Fruit fly (Drosophila melanogaster) whole organism, embryonic: ENCODE results near the gene CG6345.
A peak's percentile ranks its signal among the peaks of the same experiment; 100 is the strongest.

Experiments
- Atf6 ChIP-seq: fragments of 200-800 bp; sonication (Bioruptor generic); IDR thresholded peaks from 2 replicates; pipeline ENCODE4 v1.3.6; 2022; ENCODE audit warnings: missing biosample characterization, missing genetic modification characterization
- BEAF-32 ChIP-seq: fragments of 200-800 bp; sonication (Bioruptor generic); optimal IDR thresholded peaks from 3 replicates; lab custom pipeline; 2017; ENCODE audit warnings: missing biosample characterization, missing genetic modification characterization, mild to moderate bottlenecking, moderate library complexity, missing genetic modification reagents
- CG10979 ChIP-seq: fragments of 200-800 bp; sonication (Bioruptor generic); optimal IDR thresholded peaks from 2 replicates; lab custom pipeline; 2018; ENCODE audit warnings: missing biosample characterization, mild to moderate bottlenecking, missing genetic modification characterization, moderate library complexity
- CG12659 ChIP-seq: fragments of 200-800 bp; sonication (Bioruptor generic); optimal IDR thresholded peaks from 3 replicates; lab custom pipeline; 2017; ENCODE audit warnings: mild to moderate bottlenecking, missing biosample characterization, missing genetic modification reagents, missing genetic modification characterization
- CG15073 ChIP-seq: fragments of 200-800 bp; sonication (Bioruptor generic); optimal IDR thresholded peaks from 2 replicates; lab custom pipeline; 2016; ENCODE audit warnings: missing biosample characterization, missing genetic modification characterization
- CG17328 ChIP-seq: fragments of 200-800 bp; sonication (Bioruptor generic); IDR thresholded peaks from 2 replicates; pipeline ENCODE4 v1.3.6; 2022; ENCODE audit warnings: missing biosample characterization, missing genetic modification characterization
- CG17612 ChIP-seq: fragments of 200-800 bp; sonication (Bioruptor generic); IDR thresholded peaks from 2 replicates; pipeline ENCODE4 v1.3.6; 2022; ENCODE audit warnings: missing biosample characterization, missing genetic modification characterization
- CG1832 ChIP-seq: fragments of 200-800 bp; sonication (Bioruptor generic); optimal IDR thresholded peaks from 2 replicates; lab custom pipeline; 2017; ENCODE audit warnings: missing biosample characterization, mild to moderate bottlenecking, missing genetic modification characterization, inconsistent platforms
- CG33213 ChIP-seq: fragments of 200-800 bp; sonication (Bioruptor generic); optimal IDR thresholded peaks from 3 replicates; lab custom pipeline; 2016; ENCODE audit warnings: missing biosample characterization, missing genetic modification characterization
- CG4328 ChIP-seq: fragments of 200-800 bp; sonication (Bioruptor generic); optimal IDR thresholded peaks from 3 replicates; lab custom pipeline; 2017; ENCODE audit warnings: missing biosample characterization, missing genetic modification reagents, missing genetic modification characterization
- CG6813 ChIP-seq: fragments of 200-800 bp; sonication (Bioruptor generic); optimal IDR thresholded peaks from 2 replicates; lab custom pipeline; 2017; ENCODE audit warnings: missing biosample characterization, missing genetic modification characterization, mild to moderate bottlenecking, moderate library complexity, missing genetic modification reagents
- CG6854 ChIP-seq: fragments of 200-800 bp; sonication (Bioruptor generic); optimal IDR thresholded peaks from 3 replicates; lab custom pipeline; 2017; ENCODE audit warnings: missing biosample characterization, mild to moderate bottlenecking, missing genetic modification characterization
- CG7745 ChIP-seq: fragments of 200-800 bp; sonication (Bioruptor generic); optimal IDR thresholded peaks from 2 replicates; lab custom pipeline; 2018; ENCODE audit warnings: missing biosample characterization, mild to moderate bottlenecking, missing genetic modification characterization, moderate library complexity
- Chrac-16 ChIP-seq: fragments of 200-800 bp; sonication (Bioruptor generic); optimal IDR thresholded peaks from 3 replicates; lab custom pipeline; 2016; ENCODE audit warnings: missing biosample characterization, missing genetic modification characterization
- Deaf1 ChIP-seq: fragments of 200-800 bp; optimal IDR thresholded peaks from 3 replicates; lab custom pipeline; 2019; ENCODE audit warnings: missing biosample characterization, mild to moderate bottlenecking, missing genetic modification characterization, moderate library complexity
- Dip3 ChIP-seq: fragments of 200-800 bp; sonication (Bioruptor generic); optimal IDR thresholded peaks from 3 replicates; lab custom pipeline; 2016; ENCODE audit warnings: missing biosample characterization, missing genetic modification characterization
- Doc3 ChIP-seq: fragments of 200-800 bp; sonication (Bioruptor generic); IDR thresholded peaks from 3 replicates; pipeline ENCODE4 v1.3.6; 2022; ENCODE audit warnings: missing biosample characterization, missing genetic modification characterization; ENCODE audit not compliant: partially characterized antibody
- Fer2 ChIP-seq: fragments of 200-800 bp; sonication (Bioruptor generic); optimal IDR thresholded peaks from 2 replicates; lab custom pipeline; 2018; ENCODE audit warnings: missing biosample characterization, mild to moderate bottlenecking, missing genetic modification characterization, moderate library complexity
- HLH4C ChIP-seq: fragments of 200-800 bp; sonication (Bioruptor generic); IDR thresholded peaks from 3 replicates; pipeline ENCODE4 v1.3.6; 2022; ENCODE audit warnings: missing biosample characterization, missing genetic modification characterization; ENCODE audit not compliant: partially characterized antibody
- Hmr ChIP-seq: fragments of 200-800 bp; sonication (Bioruptor generic); optimal IDR thresholded peaks from 3 replicates; lab custom pipeline; 2017; ENCODE audit warnings: mild to moderate bottlenecking, missing biosample characterization, missing genetic modification reagents, missing genetic modification characterization
- Hr51 ChIP-seq, 2 experiments: fragments of 200-800 bp; sonication (Bioruptor generic); optimal IDR thresholded peaks; 2 replicates in 1 of 2; 3 replicates in 1 of 2; lab custom pipeline; 2016 to 2018; ENCODE audit warnings: missing biosample characterization in 2 of 2, missing genetic modification characterization in 2 of 2, mild to moderate bottlenecking in 1 of 2, moderate library complexity in 1 of 2
- Oaz ChIP-seq: fragments of 200-800 bp; sonication (Bioruptor generic); IDR thresholded peaks from 2 replicates; pipeline ENCODE4 v1.3.6; 2022; ENCODE audit warnings: missing biosample characterization, missing genetic modification characterization
- Opbp ChIP-seq: fragments of 200-800 bp; sonication (Bioruptor generic); IDR thresholded peaks from 3 replicates; pipeline ENCODE4 v1.3.6; 2022; ENCODE audit warnings: missing biosample characterization, missing genetic modification characterization; ENCODE audit not compliant: partially characterized antibody
- Pdp1 ChIP-seq, 2 experiments: fragments of 200-800 bp; sonication (Bioruptor generic); optimal IDR thresholded peaks; 3 replicates each; lab custom pipeline; 2016; ENCODE audit warnings: missing biosample characterization in 2 of 2, missing genetic modification characterization in 2 of 2, mild to moderate bottlenecking in 1 of 2, moderate library complexity in 1 of 2
- Sin3A ChIP-seq: fragments of >200 bp; optimal IDR thresholded peaks from 2 replicates; lab custom pipeline; 2018
- Sry-β ChIP-seq: fragments of 200-800 bp; sonication (Bioruptor generic); optimal IDR thresholded peaks from 2 replicates; lab custom pipeline; 2018; ENCODE audit warnings: missing biosample characterization, mild to moderate bottlenecking, missing genetic modification characterization, moderate library complexity
- Tbp ChIP-seq: fragments of >200 bp; optimal IDR thresholded peaks from 2 replicates; lab custom pipeline; 2018; ENCODE audit warnings: missing biosample characterization, missing genetic modification characterization
- ato ChIP-seq: fragments of 200-800 bp; sonication (Bioruptor generic); IDR thresholded peaks from 2 replicates; pipeline ENCODE4 v1.3.6; 2022; ENCODE audit warnings: missing biosample characterization, missing genetic modification characterization; ENCODE audit not compliant: partially characterized antibody
- bab2 ChIP-seq: fragments of 200-800 bp; sonication (Bioruptor generic); optimal IDR thresholded peaks from 2 replicates; lab custom pipeline; 2016; ENCODE audit warnings: missing biosample characterization, missing genetic modification characterization
- chinmo ChIP-seq: fragments of 200-800 bp; sonication (Bioruptor generic); IDR thresholded peaks from 4 replicates; pipeline ENCODE4 v1.3.6; 2022; ENCODE audit warnings: missing biosample characterization, missing genetic modification characterization; ENCODE audit not compliant: partially characterized antibody
- ci ChIP-seq: fragments of 200-800 bp; sonication (Bioruptor generic); IDR thresholded peaks from 3 replicates; pipeline ENCODE4 v1.3.6; 2022; ENCODE audit warnings: missing biosample characterization, missing genetic modification characterization
- dan ChIP-seq: fragments of 200-800 bp; sonication (Bioruptor generic); IDR thresholded peaks from 2 replicates; pipeline ENCODE4 v1.3.6; 2022; ENCODE audit warnings: missing biosample characterization, missing genetic modification characterization
- danr ChIP-seq: fragments of 200-800 bp; sonication (Bioruptor generic); IDR thresholded peaks from 2 replicates; pipeline ENCODE4 v1.3.6; 2022; ENCODE audit warnings: missing biosample characterization, missing genetic modification characterization
- dmrt99B ChIP-seq: fragments of 200-800 bp; sonication (Bioruptor generic); optimal IDR thresholded peaks from 2 replicates; lab custom pipeline; 2018; ENCODE audit warnings: missing biosample characterization, mild to moderate bottlenecking, missing genetic modification characterization, moderate library complexity
- fd102C ChIP-seq: fragments of 200-800 bp; sonication (Bioruptor generic); optimal IDR thresholded peaks from 2 replicates; lab custom pipeline; 2018; ENCODE audit warnings: missing biosample characterization, mild to moderate bottlenecking, missing genetic modification characterization, moderate library complexity
- grau ChIP-seq: fragments of 200-800 bp; optimal IDR thresholded peaks from 3 replicates; lab custom pipeline; 2019; ENCODE audit warnings: missing biosample characterization, mild to moderate bottlenecking, missing genetic modification characterization, moderate library complexity
- gsb-n ChIP-seq: fragments of 200-800 bp; sonication (Bioruptor generic); optimal IDR thresholded peaks from 3 replicates; lab custom pipeline; 2018; ENCODE audit warnings: missing biosample characterization, mild to moderate bottlenecking, missing genetic modification characterization
- nerfin-1 ChIP-seq: fragments of 200-800 bp; sonication (Bioruptor generic); optimal IDR thresholded peaks from 3 replicates; lab custom pipeline; 2019; ENCODE audit warnings: missing biosample characterization, mild to moderate bottlenecking, missing genetic modification characterization, moderate library complexity
- nmo ChIP-seq: fragments of 200-800 bp; sonication (Bioruptor generic); optimal IDR thresholded peaks from 2 replicates; lab custom pipeline; 2018; ENCODE audit warnings: missing biosample characterization, mild to moderate bottlenecking, missing genetic modification characterization, moderate library complexity
- nom ChIP-seq: fragments of 200-800 bp; sonication (Bioruptor generic); optimal IDR thresholded peaks from 2 replicates; lab custom pipeline; 2017; ENCODE audit warnings: missing biosample characterization, missing genetic modification characterization, mild to moderate bottlenecking, moderate library complexity, missing genetic modification reagents
- org-1 ChIP-seq: fragments of 200-800 bp; sonication (Bioruptor generic); optimal IDR thresholded peaks from 2 replicates; lab custom pipeline; 2017; ENCODE audit warnings: missing biosample characterization, missing genetic modification characterization
- repo ChIP-seq: fragments of 200-800 bp; sonication (Bioruptor generic); optimal IDR thresholded peaks from 2 replicates; lab custom pipeline; 2016; ENCODE audit warnings: missing biosample characterization, missing genetic modification characterization
- sd ChIP-seq: fragments of 200-800 bp; sonication (Bioruptor generic); optimal IDR thresholded peaks from 3 replicates; lab custom pipeline; 2018; ENCODE audit warnings: missing biosample characterization, mild to moderate bottlenecking, missing genetic modification characterization, moderate library complexity
- slp2 ChIP-seq: fragments of 200-800 bp; sonication (Bioruptor generic); optimal IDR thresholded peaks from 2 replicates; lab custom pipeline; 2016; ENCODE audit warnings: missing biosample characterization, missing genetic modification characterization
- tll ChIP-seq, 2 experiments: fragments of 200-800 bp in 1 of 2; fragments of >200 bp in 1 of 2; sonication (Bioruptor generic) in 1 of 2; optimal IDR thresholded peaks; 2 replicates each; lab custom pipeline; 2017 to 2019; ENCODE audit warnings: missing biosample characterization in 2 of 2, missing genetic modification characterization in 2 of 2, mild to moderate bottlenecking in 1 of 2, moderate library complexity in 1 of 2
- ttk ChIP-seq: fragments of 200-800 bp; sonication (Bioruptor generic); IDR thresholded peaks from 2 replicates; pipeline ENCODE4 v2.1.2; 2022; ENCODE audit warnings: missing biosample characterization, missing genetic modification characterization
- zen ChIP-seq: fragments of 200-800 bp; sonication (Bioruptor generic); optimal IDR thresholded peaks from 3 replicates; lab custom pipeline; 2018; ENCODE audit warnings: missing biosample characterization, mild to moderate bottlenecking, missing genetic modification characterization, moderate library complexity
- zen2 ChIP-seq: fragments of 200-800 bp; sonication (Bioruptor generic); IDR thresholded peaks from 3 replicates; pipeline ENCODE4 v1.3.6; 2022; ENCODE audit warnings: missing biosample characterization, missing genetic modification characterization; ENCODE audit not compliant: partially characterized antibody

Gene CG6345

dm6 chr3R:10393654-10394367 is 22.0 kb downstream of the CG6345 start (continued):
- TF ChIP-seq zen (no peak), fd102C (GFP tag; lab: Kevin White, UChicago) (no peak), org-1 (GFP tag; lab: Kevin White, UChicago) (peak; percentile 80), CG7745 (tag; lab: Kevin White, UChicago) (no peak), repo (peak; percentile 76), Oaz (GFP tag; lab: Robert Waterston, UW) (peak; percentile 82), CG15073 (no peak), tll (GFP tag; optimal IDR thresholded peaks at IDR 0.05; lab: Kevin White, UChicago) (no peak), bab2 (GFP tag; lab: Kevin White, UChicago) (peak; percentile 83), Hr51 (GFP tag; optimal IDR thresholded peaks at IDR 0.05; lab: Kevin White, UChicago) (peak; percentile 14 to 93), CG6854 (GFP tag; lab: Kevin White, UChicago) (peak; percentile 1), dmrt99B (tag; lab: Kevin White, UChicago) (peak; percentile 87), CG4328 (GFP tag; lab: Kevin White, UChicago) (no peak), Pdp1 (GFP tag; optimal IDR thresholded peaks at IDR 0.05; lab: Kevin White, UChicago) (peak; percentile 56 to 94), BEAF-32 (GFP tag; lab: Kevin White, UChicago) (no peak), CG17612 (GFP tag; lab: Robert Waterston, UW) (peak; percentile 14; the same call in 1 of the 2 replicates), Fer2 (tag; lab: Kevin White, UChicago) (peak; percentile 48), zen2 (GFP tag; lab: Robert Waterston, UW) (no peak), CG1832 (GFP tag; lab: Kevin White, UChicago) (no peak), grau (peak; percentile 85), Sin3A (lab: Kevin White, UChicago) (no peak), slp2 (GFP tag; lab: Kevin White, UChicago) (peak; percentile 69), Tbp (GFP tag; lab: Kevin White, UChicago) (no peak), CG12659 (GFP tag; lab: Kevin White, UChicago) (peak; percentile 86), CG10979 (tag; lab: Kevin White, UChicago) (peak; percentile 63), Chrac-16 (GFP tag; lab: Kevin White, UChicago) (peak; percentile 55), Opbp (GFP tag; lab: Robert Waterston, UW) (no peak), Doc3 (GFP tag; lab: Robert Waterston, UW) (no peak), ttk (peak; percentile 80), ato (GFP tag; lab: Robert Waterston, UW) (no peak), Sry-β (peak; percentile 25), CG17328 (GFP tag; lab: Robert Waterston, UW) (peak; percentile 84), CG6813 (peak; percentile 73), chinmo (GFP tag; lab: Robert Waterston, UW) (peak; percentile 71; the same call in 1 of the 4 replicates), Deaf1 (tag; lab: Kevin White, UChicago) (peak; percentile 54), nerfin-1 (tag; lab: Kevin White, UChicago) (peak; percentile 13), dan (GFP tag; lab: Robert Waterston, UW) (no peak), Atf6 (peak; percentile 92), gsb-n (tag; lab: Kevin White, UChicago) (no peak), Dip3 (GFP tag; lab: Kevin White, UChicago) (peak; percentile 45), HLH4C (no peak), Hmr (GFP tag; lab: Kevin White, UChicago) (peak; percentile 76), ci (peak; percentile 92), danr (GFP tag; lab: Robert Waterston, UW) (peak; percentile 64; the same call in 1 of the 2 replicates), nmo (GFP tag; lab: Kevin White, UChicago) (peak; percentile 87), CG33213 (GFP tag; lab: Kevin White, UChicago) (peak; percentile 43), nom (no peak), sd (peak; percentile 83)
